Fruit fly (Drosophila melanogaster) whole organism, prepupa: Measurements from ENCODE around the gene ND-ASHI.
A peak's percentile ranks its signal among the peaks of the same experiment; 100 is the strongest.

Source experiments
- CG10631 ChIP-seq: fragments of 200-800 bp; sonication (Bioruptor generic); optimal IDR thresholded peaks from 2 replicates; lab custom pipeline; 2016; ENCODE audit warnings: missing biosample characterization, missing genetic modification characterization
- CG10669 ChIP-seq: fragments of 200-800 bp; sonication (Bioruptor generic); optimal IDR thresholded peaks from 3 replicates; lab custom pipeline; 2018; ENCODE audit warnings: missing biosample characterization, mild to moderate bottlenecking, missing genetic modification characterization, moderate library complexity
- CG11294 ChIP-seq: fragments of 200-800 bp; sonication (Bioruptor generic); IDR thresholded peaks from 2 replicates; pipeline ENCODE4 v1.3.6; 2022; ENCODE audit warnings: missing biosample characterization, missing genetic modification characterization
- CG11762 ChIP-seq: fragments of 200-800 bp; sonication (Bioruptor generic); optimal IDR thresholded peaks from 3 replicates; lab custom pipeline; 2016; ENCODE audit warnings: missing biosample characterization, missing genetic modification characterization; ENCODE audit not compliant: insufficient read depth
- CG11902 ChIP-seq: fragments of 200-800 bp; sonication (Bioruptor generic); optimal IDR thresholded peaks from 3 replicates; lab custom pipeline; 2016; ENCODE audit warnings: missing biosample characterization, missing genetic modification characterization
- CG15336 ChIP-seq: fragments of 200-800 bp; sonication (Bioruptor generic); IDR thresholded peaks from 2 replicates; pipeline ENCODE4 v1.3.6; 2022; ENCODE audit warnings: missing biosample characterization, missing genetic modification characterization
- CG1621 ChIP-seq: fragments of 200-800 bp; sonication (Bioruptor generic); optimal IDR thresholded peaks from 3 replicates; lab custom pipeline; 2018; ENCODE audit warnings: missing biosample characterization, mild to moderate bottlenecking, missing genetic modification characterization
- CG16779 ChIP-seq: fragments of 200-800 bp; sonication (Bioruptor generic); optimal IDR thresholded peaks from 3 replicates; lab custom pipeline; 2017; ENCODE audit warnings: missing biosample characterization, mild to moderate bottlenecking, missing genetic modification characterization
- CG3032 ChIP-seq: fragments of 200-800 bp; optimal IDR thresholded peaks from 2 replicates; lab custom pipeline; 2019; ENCODE audit warnings: missing biosample characterization, mild to moderate bottlenecking, missing genetic modification characterization, moderate library complexity
- CG31627 ChIP-seq: fragments of 200-800 bp; sonication (Bioruptor generic); optimal IDR thresholded peaks from 3 replicates; lab custom pipeline; 2016; ENCODE audit warnings: missing biosample characterization, missing genetic modification characterization
- CG32006 ChIP-seq: fragments of 200-800 bp; sonication (Bioruptor generic); optimal IDR thresholded peaks from 3 replicates; lab custom pipeline; 2017; ENCODE audit warnings: missing biosample characterization, mild to moderate bottlenecking, missing genetic modification characterization
- CG34406 ChIP-seq: fragments of 200-800 bp; sonication (Bioruptor generic); optimal IDR thresholded peaks from 3 replicates; lab custom pipeline; 2016; ENCODE audit warnings: missing biosample characterization, missing genetic modification characterization
- CG3919 ChIP-seq: fragments of 200-800 bp; sonication (Bioruptor generic); optimal IDR thresholded peaks from 3 replicates; lab custom pipeline; 2016; ENCODE audit warnings: missing biosample characterization, missing genetic modification characterization
- CG4318 ChIP-seq: fragments of 200-800 bp; sonication (Bioruptor generic); optimal IDR thresholded peaks from 3 replicates; lab custom pipeline; 2017; ENCODE audit warnings: missing biosample characterization, mild to moderate bottlenecking, missing genetic modification characterization
- CG6163 ChIP-seq: fragments of 200-800 bp; sonication (Bioruptor generic); IDR thresholded peaks from 3 replicates; pipeline ENCODE4 v1.3.6; 2022; ENCODE audit warnings: missing biosample characterization, missing genetic modification characterization
- CG6276 ChIP-seq: fragments of 200-800 bp; sonication (Bioruptor generic); optimal IDR thresholded peaks from 2 replicates; lab custom pipeline; 2017; ENCODE audit warnings: missing biosample characterization, mild to moderate bottlenecking, missing genetic modification characterization
- CG6792 ChIP-seq: fragments of 200-800 bp; sonication (Bioruptor generic); optimal IDR thresholded peaks from 3 replicates; lab custom pipeline; 2016; ENCODE audit warnings: missing biosample characterization, missing genetic modification characterization
- CG6808 ChIP-seq: fragments of 200-800 bp; sonication (Bioruptor generic); optimal IDR thresholded peaks from 3 replicates; lab custom pipeline; 2017; ENCODE audit warnings: missing biosample characterization, missing genetic modification characterization, mild to moderate bottlenecking, moderate library complexity, missing genetic modification reagents
- CG6854 ChIP-seq: fragments of 200-800 bp; sonication (Bioruptor generic); optimal IDR thresholded peaks from 2 replicates; lab custom pipeline; 2017; ENCODE audit warnings: missing biosample characterization, mild to moderate bottlenecking, missing genetic modification characterization
- CG7368 ChIP-seq: fragments of 200-800 bp; sonication (Bioruptor generic); optimal IDR thresholded peaks from 3 replicates; lab custom pipeline; 2016; ENCODE audit warnings: missing biosample characterization, missing genetic modification characterization
- CG8319 ChIP-seq: fragments of 200-800 bp; sonication (Bioruptor generic); optimal IDR thresholded peaks from 3 replicates; lab custom pipeline; 2016; ENCODE audit warnings: missing biosample characterization, missing genetic modification characterization
- CG8632 ChIP-seq: fragments of 200-800 bp; sonication (Bioruptor generic); optimal IDR thresholded peaks from 3 replicates; lab custom pipeline; 2016; ENCODE audit warnings: missing biosample characterization, missing genetic modification characterization
- Eip75B ChIP-seq: fragments of 200-800 bp; sonication (Bioruptor generic); optimal IDR thresholded peaks from 3 replicates; lab custom pipeline; 2016; ENCODE audit warnings: missing biosample characterization, missing genetic modification characterization
- Eip78C ChIP-seq: fragments of 200-800 bp; sonication (Bioruptor generic); peaks from one replicate; lab custom pipeline; 2016; ENCODE audit warnings: missing biosample characterization, missing genetic modification characterization
- Eip93F ChIP-seq: fragments of 200-800 bp; sonication (Bioruptor generic); optimal IDR thresholded peaks from 2 replicates; lab custom pipeline; 2016; ENCODE audit warnings: missing biosample characterization, mild to moderate bottlenecking, missing genetic modification characterization
- Ets21C ChIP-seq: fragments of 200-800 bp; sonication (Bioruptor generic); optimal IDR thresholded peaks from 3 replicates; lab custom pipeline; 2016; ENCODE audit warnings: missing biosample characterization, missing genetic modification characterization
- Ets96B ChIP-seq: fragments of 200-800 bp; optimal IDR thresholded peaks from 2 replicates; lab custom pipeline; 2019; ENCODE audit warnings: missing biosample characterization, mild to moderate bottlenecking, missing genetic modification characterization, moderate library complexity
- Gug ChIP-seq: fragments of 200-800 bp; sonication (Bioruptor generic); IDR thresholded peaks from 2 replicates; pipeline ENCODE4 v1.3.6; 2022; ENCODE audit warnings: missing biosample characterization, missing genetic modification characterization
- Hr38 ChIP-seq: sonication (Bioruptor generic); optimal IDR thresholded peaks from 2 replicates; lab custom pipeline; 2016; ENCODE audit warnings: missing biosample characterization, missing genetic modification characterization
- Hr39 ChIP-seq: fragments of 200-800 bp; sonication (Bioruptor generic); optimal IDR thresholded peaks from 2 replicates; lab custom pipeline; 2016; ENCODE audit warnings: missing biosample characterization, missing genetic modification characterization
- Hr4 ChIP-seq: fragments of 200-800 bp; sonication (Bioruptor generic); optimal IDR thresholded peaks from 3 replicates; lab custom pipeline; 2016; ENCODE audit warnings: missing biosample characterization, missing genetic modification characterization
- Lpt ChIP-seq: fragments of 200-800 bp; sonication (Bioruptor generic); optimal IDR thresholded peaks from 3 replicates; lab custom pipeline; 2016; ENCODE audit warnings: missing biosample characterization, missing genetic modification characterization
- OdsH ChIP-seq: fragments of 200-800 bp; sonication (Bioruptor generic); optimal IDR thresholded peaks from 3 replicates; lab custom pipeline; 2016; ENCODE audit warnings: missing biosample characterization, missing genetic modification characterization
- Smox ChIP-seq: fragments of 200-800 bp; sonication (Bioruptor generic); optimal IDR thresholded peaks from 3 replicates; lab custom pipeline; 2016; ENCODE audit warnings: missing biosample characterization, missing genetic modification characterization
- Sox102F ChIP-seq: fragments of 200-800 bp; sonication (Bioruptor generic); optimal IDR thresholded peaks from 2 replicates; lab custom pipeline; 2016; ENCODE audit warnings: missing biosample characterization, mild to moderate bottlenecking, missing genetic modification characterization
- Sox14 ChIP-seq: fragments of 200-800 bp; sonication (Bioruptor generic); optimal IDR thresholded peaks from 3 replicates; lab custom pipeline; 2016; ENCODE audit warnings: missing biosample characterization, missing genetic modification characterization
- Sox15 ChIP-seq: fragments of 200-800 bp; sonication (Bioruptor generic); optimal IDR thresholded peaks from 3 replicates; lab custom pipeline; 2016; ENCODE audit warnings: missing biosample characterization, missing genetic modification characterization
- achi ChIP-seq: fragments of 200-800 bp; sonication (Bioruptor generic); optimal IDR thresholded peaks from 3 replicates; lab custom pipeline; 2016; ENCODE audit warnings: missing biosample characterization, missing genetic modification characterization
- acj6 ChIP-seq: fragments of 200-800 bp; sonication (Bioruptor generic); optimal IDR thresholded peaks from 3 replicates; lab custom pipeline; 2016; ENCODE audit warnings: missing biosample characterization, missing genetic modification characterization
- cyc ChIP-seq: fragments of 200-800 bp; sonication (Bioruptor generic); optimal IDR thresholded peaks from 3 replicates; lab custom pipeline; 2016; ENCODE audit warnings: missing biosample characterization, missing genetic modification characterization
- dac ChIP-seq: fragments of 200-800 bp; sonication (Bioruptor generic); optimal IDR thresholded peaks from 2 replicates; lab custom pipeline; 2017; ENCODE audit warnings: missing biosample characterization, mild to moderate bottlenecking, missing genetic modification characterization
- eg ChIP-seq: fragments of 200-800 bp; sonication (Bioruptor generic); IDR thresholded peaks from 3 replicates; pipeline ENCODE4 v1.3.6; 2022; ENCODE audit warnings: missing biosample characterization, missing genetic modification characterization
- fd85E ChIP-seq: fragments of 200-800 bp; sonication (Bioruptor generic); optimal IDR thresholded peaks from 3 replicates; lab custom pipeline; 2016; ENCODE audit warnings: missing biosample characterization, missing genetic modification characterization
- fkh ChIP-seq: fragments of 200-800 bp; sonication (Bioruptor generic); optimal IDR thresholded peaks from 3 replicates; lab custom pipeline; 2017; ENCODE audit warnings: missing biosample characterization, mild to moderate bottlenecking, missing genetic modification characterization, moderate library complexity
- net ChIP-seq: fragments of 200-800 bp; sonication (Bioruptor generic); optimal IDR thresholded peaks from 3 replicates; lab custom pipeline; 2016; ENCODE audit warnings: missing biosample characterization, missing genetic modification characterization
- salr ChIP-seq, 2 experiments: fragments of 200-800 bp; sonication (Bioruptor generic); optimal IDR thresholded peaks; 3 replicates each; lab custom pipeline; 2016 to 2018; ENCODE audit warnings: missing biosample characterization in 2 of 2, missing genetic modification characterization in 2 of 2, mild to moderate bottlenecking in 1 of 2
- spab ChIP-seq: fragments of 200-800 bp; sonication (Bioruptor generic); optimal IDR thresholded peaks from 2 replicates; lab custom pipeline; 2017; ENCODE audit warnings: missing biosample characterization, mild to moderate bottlenecking, missing genetic modification characterization, missing genetic modification reagents
- ss ChIP-seq, 2 experiments: fragments of 200-800 bp; sonication (Bioruptor generic); optimal IDR thresholded peaks; 2 replicates in 1 of 2; 3 replicates in 1 of 2; lab custom pipeline; 2017 to 2018; ENCODE audit warnings: mild to moderate bottlenecking in 2 of 2, missing biosample characterization in 2 of 2, missing genetic modification characterization in 2 of 2, moderate library complexity in 1 of 2
- svp ChIP-seq: fragments of 200-800 bp; sonication (Bioruptor generic); peaks from one replicate; lab custom pipeline; 2016; ENCODE audit warnings: missing biosample characterization, missing genetic modification characterization
- vri ChIP-seq: fragments of 200-800 bp; sonication (Bioruptor generic); optimal IDR thresholded peaks from 3 replicates; lab custom pipeline; 2016; ENCODE audit warnings: missing biosample characterization, mild to moderate bottlenecking, missing genetic modification characterization

The ND-ASHI gene

DNA sequence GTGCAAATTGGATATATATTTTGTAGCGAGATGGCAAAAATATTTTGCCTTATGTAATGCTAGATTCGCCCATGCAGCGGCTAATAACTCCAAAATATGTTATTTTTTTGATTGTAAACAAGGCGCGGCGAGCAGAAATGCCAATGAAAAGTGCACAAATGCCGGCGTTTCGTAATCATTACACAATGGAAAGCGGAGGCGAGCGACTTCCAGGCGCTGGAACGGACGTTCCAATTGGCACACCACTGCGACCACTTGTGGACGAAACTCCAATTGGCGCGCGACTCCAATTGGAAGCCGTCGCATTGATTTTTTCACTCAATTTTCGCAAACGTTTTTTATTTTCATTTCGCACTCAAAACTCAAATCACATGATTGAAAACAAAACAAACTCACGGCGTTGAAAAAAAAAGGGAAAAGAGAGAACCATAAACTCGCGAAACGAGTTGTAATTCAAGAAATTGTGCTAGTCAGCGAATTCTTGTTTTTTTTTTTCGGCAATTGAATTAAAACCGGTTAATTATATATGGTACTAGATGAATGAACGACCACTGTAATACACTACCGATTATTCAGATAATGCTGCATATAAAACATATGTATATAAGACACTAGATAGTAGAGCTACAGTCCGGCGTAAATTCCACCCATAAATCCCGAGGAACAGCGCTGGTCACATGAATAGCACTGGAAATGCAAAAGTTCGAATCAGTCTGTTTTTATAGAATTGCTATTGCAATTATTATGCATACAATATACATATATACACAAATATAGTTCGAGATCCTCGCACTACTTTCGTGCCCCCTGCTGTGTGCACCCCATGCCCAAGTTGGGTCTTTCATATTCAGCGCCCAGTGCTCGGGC is at the start of gene ND-ASHI:
Gene ND-ASHI, minus strand, starts transcription at position 484 of the 867 bp plus-strand sequence.
- peak; percentile 95 for TF ChIP-seq Ets96B (tag; lab: Kevin White, UChicago)
- peak; percentile 93 for TF ChIP-seq CG4318
- TF ChIP-seq CG32006: peak; percentile 97
- TF ChIP-seq Gug (GFP tag; lab: Robert Waterston, UW): peak; percentile 97
- peak; percentile 99 for TF ChIP-seq Eip78C
- TF ChIP-seq salr (GFP tag; optimal IDR thresholded peaks at IDR 0.05; lab: Kevin White, UChicago): peak; percentile 94 to 95
- TF ChIP-seq CG16779 (tag; lab: Kevin White, UChicago): peak; percentile 95
- peak; percentile 95 for TF ChIP-seq vri (GFP tag; lab: Kevin White, UChicago)
- TF ChIP-seq acj6 (GFP tag; lab: Kevin White, UChicago): peak; percentile 97
- peak; percentile 97 for TF ChIP-seq Sox14 (GFP tag; lab: Kevin White, UChicago)
- peak; percentile 50 for TF ChIP-seq Hr38 (GFP tag; lab: Kevin White, UChicago)
- TF ChIP-seq CG8632 (GFP tag; lab: Kevin White, UChicago): peak; percentile 96
- peak; percentile 98 for TF ChIP-seq CG1621 (tag; lab: Kevin White, UChicago)
- TF ChIP-seq Sox102F (GFP tag; lab: Kevin White, UChicago): peak; percentile 96
- TF ChIP-seq fkh (GFP tag; lab: Kevin White, UChicago): no peak
- peak; percentile 97 for TF ChIP-seq OdsH
- TF ChIP-seq CG11762 (GFP tag; lab: Kevin White, UChicago): peak; percentile 96
- peak; percentile 96 for TF ChIP-seq Lpt (GFP tag; lab: Kevin White, UChicago)
- TF ChIP-seq dac (GFP tag; lab: Kevin White, UChicago): peak; percentile 95
- TF ChIP-seq CG3919 (GFP tag; lab: Kevin White, UChicago): peak; percentile 98
- peak; percentile 99 for TF ChIP-seq eg
- peak; percentile 96 for TF ChIP-seq Smox (GFP tag; lab: Kevin White, UChicago)
- peak; percentile 93 for TF ChIP-seq CG8319
- peak; percentile 97 for TF ChIP-seq CG6276
- TF ChIP-seq net (GFP tag; lab: Kevin White, UChicago): peak; percentile 96
- peak; percentile 96 for TF ChIP-seq spab
- peak; percentile 95 for TF ChIP-seq CG6854
- peak; percentile 95 for TF ChIP-seq Hr4 (GFP tag; lab: Kevin White, UChicago)
- peak; percentile 95 for TF ChIP-seq achi (GFP tag; lab: Kevin White, UChicago)
- TF ChIP-seq ss (GFP tag; optimal IDR thresholded peaks at IDR 0.05; lab: Kevin White, UChicago): peak; percentile 98
- peak; percentile 99 for TF ChIP-seq CG6163 (GFP tag; lab: Robert Waterston, UW)
- TF ChIP-seq CG3032 (tag; lab: Kevin White, UChicago): peak; percentile 96
- TF ChIP-seq CG6792 (GFP tag; lab: Kevin White, UChicago): peak; percentile 96
- peak; percentile 97 for TF ChIP-seq CG6808
- peak; percentile 95 for TF ChIP-seq CG11294 (GFP tag; lab: Robert Waterston, UW)
- TF ChIP-seq Ets21C (GFP tag; lab: Kevin White, UChicago): peak; percentile 91
- TF ChIP-seq CG31627: peak; percentile 95
- peak; percentile 97 for TF ChIP-seq Eip75B (GFP tag; lab: Kevin White, UChicago)
- TF ChIP-seq CG15336 (GFP tag; lab: Robert Waterston, UW): peak; percentile 98
- TF ChIP-seq Hr39 (GFP tag; lab: Kevin White, UChicago): peak; percentile 96
- peak; percentile 97 for TF ChIP-seq CG34406 (GFP tag; lab: Kevin White, UChicago)
- peak; percentile 98 for TF ChIP-seq svp (GFP tag; lab: Kevin White, UChicago)
- peak; percentile 97 for TF ChIP-seq CG10631 (GFP tag; lab: Kevin White, UChicago)
- TF ChIP-seq CG11902: peak; percentile 94
- peak; percentile 95 for TF ChIP-seq CG7368 (GFP tag; lab: Kevin White, UChicago)
- peak; percentile 93 for TF ChIP-seq fd85E
- TF ChIP-seq Eip93F: peak; percentile 95
- TF ChIP-seq cyc (GFP tag; lab: Kevin White, UChicago): peak; percentile 97
- peak; percentile 94 for TF ChIP-seq Sox15 (GFP tag; lab: Kevin White, UChicago)
- TF ChIP-seq CG10669 (GFP tag; lab: Kevin White, UChicago): peak; percentile 97
